Worm (Caenorhabditis elegans) whole organism, L4 larva: ENCODE measurements around the gene mtr-4.
A peak's percentile ranks its signal among the peaks of the same experiment; 100 is the strongest.

ENCODE experiments used
- F10B5.3 ChIP-seq: sonication (generic microtip); optimal IDR thresholded peaks from 2 replicates; lab custom pipeline; 2016; ENCODE audit warnings: mild to moderate bottlenecking, missing genetic modification characterization, missing compliant biosample characterization
- F26F4.8 ChIP-seq: fragments of 200-800 bp; sonication (Bioruptor generic); conservative IDR thresholded peaks from 2 replicates; pipeline ENCODE4 v1.3.6; 2022; ENCODE audit warnings: missing genetic modification characterization, missing compliant biosample characterization
- F49E8.2 ChIP-seq: sonication (generic microtip); optimal IDR thresholded peaks from 2 replicates; lab custom pipeline; 2016; ENCODE audit warnings: missing compliant biosample characterization, mild to moderate bottlenecking, missing genetic modification characterization, borderline replicate concordance
- T20F7.1 ChIP-seq: fragments of 200-800 bp; sonication (Bioruptor generic); optimal IDR thresholded peaks from 2 replicates; lab custom pipeline; 2018; ENCODE audit warnings: mild to moderate bottlenecking, missing genetic modification characterization, missing compliant biosample characterization
- Y75B8A.6 ChIP-seq: fragments of 200-800 bp; sonication (Bioruptor generic); IDR thresholded peaks from 2 replicates; pipeline ENCODE4 v1.3.6; 2022; ENCODE audit warnings: missing genetic modification reagents, missing genetic modification characterization, missing compliant biosample characterization
- ZK337.2 ChIP-seq: fragments of 200-800 bp; sonication (Bioruptor generic); IDR thresholded peaks from 2 replicates; pipeline ENCODE4 v1.3.6; 2022; ENCODE audit warnings: missing genetic modification reagents, missing genetic modification characterization, missing compliant biosample characterization
- aly-2 ChIP-seq: sonication (generic microtip); optimal IDR thresholded peaks from 2 replicates; lab custom pipeline; 2018; ENCODE audit warnings: missing biosample characterization, missing genetic modification characterization
- attf-4 ChIP-seq: sonication (generic microtip); optimal IDR thresholded peaks from 3 replicates; lab custom pipeline; 2017; ENCODE audit warnings: missing biosample characterization, missing genetic modification characterization
- ceh-20 ChIP-seq: fragments of 200-800 bp; sonication (Bioruptor generic); IDR thresholded peaks from 2 replicates; pipeline ENCODE4 v1.3.6; 2022; ENCODE audit warnings: missing genetic modification reagents, missing genetic modification characterization, missing compliant biosample characterization
- ceh-28 ChIP-seq: fragments of 150-350 bp; optimal IDR thresholded peaks from 2 replicates; lab custom pipeline; 2014; ENCODE audit warnings: missing biosample characterization, missing genetic modification reagents, missing genetic modification characterization
- ces-1 ChIP-seq: fragments of 150-350 bp; sonication (generic microtip); optimal IDR thresholded peaks from 4 replicates; lab custom pipeline; 2014; ENCODE audit warnings: missing biosample characterization, missing genetic modification reagents, missing genetic modification characterization
- ctbp-1 ChIP-seq: fragments of 200-800 bp; sonication (Bioruptor generic); IDR thresholded peaks from 2 replicates; pipeline ENCODE4 v1.3.6; 2022; ENCODE audit warnings: missing genetic modification reagents, missing genetic modification characterization, missing compliant biosample characterization
- daf-16 ChIP-seq, 3 experiments: sonication (generic microtip); optimal IDR thresholded peaks; 2 replicates each; lab custom pipeline; 2016 to 2017; ENCODE audit warnings: missing genetic modification characterization in 3 of 3, missing genetic modification reagents in 3 of 3, mild to moderate bottlenecking in 2 of 3, missing compliant biosample characterization in 2 of 3, missing biosample characterization in 1 of 3, moderate library complexity in 1 of 3
- dpl-1 ChIP-seq: fragments of 150-350 bp; optimal IDR thresholded peaks from 2 replicates; lab custom pipeline; 2014; ENCODE audit warnings: missing biosample characterization, missing genetic modification reagents, missing genetic modification characterization
- duxl-1 ChIP-seq: sonication (generic microtip); optimal IDR thresholded peaks from 2 replicates; lab custom pipeline; 2016; ENCODE audit warnings: mild to moderate bottlenecking, missing genetic modification characterization, moderate library complexity, missing compliant biosample characterization; ENCODE audit not compliant: poor library complexity
- egl-43 ChIP-seq: fragments of 200-800 bp; sonication (Bioruptor generic); IDR thresholded peaks from 2 replicates; pipeline ENCODE4 v1.3.6; 2022; ENCODE audit warnings: missing genetic modification reagents, missing genetic modification characterization, missing compliant biosample characterization
- hif-1 ChIP-seq, 2 experiments: sonication (generic microtip); optimal IDR thresholded peaks; 2 replicates each; lab custom pipeline; 2016 to 2017; ENCODE audit warnings: missing compliant biosample characterization in 2 of 2, missing genetic modification characterization in 2 of 2, missing genetic modification reagents in 2 of 2, missing genotype in 2 of 2, mild to moderate bottlenecking in 1 of 2
- hlh-11 ChIP-seq: fragments of 200-800 bp; sonication (Bioruptor generic); optimal IDR thresholded peaks from 2 replicates; lab custom pipeline; 2018; ENCODE audit warnings: mild to moderate bottlenecking, missing genetic modification characterization, missing compliant biosample characterization
- hmg-1.1 ChIP-seq: fragments of 200-800 bp; sonication (Bioruptor generic); IDR thresholded peaks from 2 replicates; pipeline ENCODE4 v1.3.6; 2022; ENCODE audit warnings: missing genetic modification reagents, missing genetic modification characterization, missing compliant biosample characterization
- jun-1 ChIP-seq: fragments of 150-350 bp; optimal IDR thresholded peaks from 2 replicates; lab custom pipeline; 2014; ENCODE audit warnings: missing biosample characterization, missing genetic modification reagents, missing genetic modification characterization
- lin-15B ChIP-seq: fragments of 150-350 bp; sonication (generic microtip); optimal IDR thresholded peaks from 3 replicates; lab custom pipeline; 2014; ENCODE audit warnings: missing biosample characterization, missing genetic modification characterization
- lin-29 ChIP-seq: fragments of 200-800 bp; sonication (Bioruptor generic); IDR thresholded peaks from 2 replicates; pipeline ENCODE4 v1.3.6; 2022; ENCODE audit warnings: missing genetic modification reagents, missing genetic modification characterization, missing compliant biosample characterization
- lin-38 ChIP-seq: fragments of 200-800 bp; sonication (Bioruptor generic); IDR thresholded peaks from 2 replicates; pipeline ENCODE4 v1.3.6; 2022; ENCODE audit warnings: missing genetic modification reagents, missing genetic modification characterization, missing compliant biosample characterization
- lin-39 ChIP-seq: fragments of 150-350 bp; optimal IDR thresholded peaks from 2 replicates; lab custom pipeline; 2014; ENCODE audit warnings: missing biosample characterization, missing genetic modification reagents, missing genetic modification characterization
- lsy-2 ChIP-seq, 2 experiments: fragments of 150-350 bp in 1 of 2; sonication (generic microtip) in 1 of 2; optimal IDR thresholded peaks; 2 replicates each; lab custom pipeline; 2014 to 2017; ENCODE audit warnings: missing biosample characterization in 2 of 2, missing genetic modification characterization in 2 of 2
- madf-9 ChIP-seq: fragments of 200-800 bp; sonication (Bioruptor generic); conservative IDR thresholded peaks from 2 replicates; pipeline ENCODE4 v1.3.6; 2022; ENCODE audit warnings: missing genetic modification reagents, missing genetic modification characterization, missing compliant biosample characterization
- mdl-1 ChIP-seq, 2 experiments: fragments of 150-350 bp in 1 of 2; sonication (generic microtip) in 1 of 2; optimal IDR thresholded peaks; 2 replicates each; lab custom pipeline; 2014 to 2017; ENCODE audit warnings: missing biosample characterization in 2 of 2, missing genetic modification characterization in 2 of 2
- mep-1 ChIP-seq: fragments of 150-350 bp; sonication (generic microtip); optimal IDR thresholded peaks from 3 replicates; lab custom pipeline; 2014; ENCODE audit warnings: missing biosample characterization, missing genetic modification characterization
- mes-2 ChIP-seq: sonication (generic microtip); optimal IDR thresholded peaks from 2 replicates; lab custom pipeline; 2016; ENCODE audit warnings: missing genotype, mild to moderate bottlenecking, missing genetic modification characterization, missing compliant biosample characterization; ENCODE audit not compliant: poor library complexity, severe bottlenecking
- nhr-111 ChIP-seq: fragments of 200-800 bp; sonication (Bioruptor generic); optimal IDR thresholded peaks from 2 replicates; lab custom pipeline; 2018; ENCODE audit warnings: mild to moderate bottlenecking, missing genetic modification characterization, missing compliant biosample characterization
- nhr-28 ChIP-seq: fragments of 150-350 bp; optimal IDR thresholded peaks from 2 replicates; lab custom pipeline; 2014; ENCODE audit warnings: missing biosample characterization, missing genetic modification characterization
- nhr-48 ChIP-seq: sonication (generic microtip); optimal IDR thresholded peaks from 2 replicates; lab custom pipeline; 2016; ENCODE audit warnings: mild to moderate bottlenecking, missing genetic modification characterization, missing compliant biosample characterization
- nhr-6 ChIP-seq: fragments of 150-350 bp; optimal IDR thresholded peaks from 2 replicates; lab custom pipeline; 2014; ENCODE audit warnings: missing biosample characterization, missing genetic modification characterization
- nhr-76 ChIP-seq: fragments of 150-350 bp; optimal IDR thresholded peaks from 2 replicates; lab custom pipeline; 2014; ENCODE audit warnings: missing biosample characterization, missing genetic modification characterization
- php-3 ChIP-seq: fragments of 200-800 bp; sonication (Bioruptor generic); IDR thresholded peaks from 2 replicates; pipeline ENCODE4 v1.3.6; 2022; ENCODE audit warnings: missing genetic modification reagents, missing genetic modification characterization, missing compliant biosample characterization
- pqm-1 ChIP-seq: sonication (generic microtip); optimal IDR thresholded peaks from 2 replicates; lab custom pipeline; 2017; ENCODE audit warnings: missing biosample characterization, missing genetic modification characterization
- sdz-12 ChIP-seq: fragments of 200-800 bp; sonication (Bioruptor generic); optimal IDR thresholded peaks from 2 replicates; lab custom pipeline; 2018; ENCODE audit warnings: mild to moderate bottlenecking, missing genetic modification characterization, missing compliant biosample characterization
- snpc-1.2 ChIP-seq: fragments of 200-800 bp; sonication (Bioruptor generic); IDR thresholded peaks from 2 replicates; pipeline ENCODE4 v1.3.6; 2022; ENCODE audit warnings: missing genetic modification reagents, missing genetic modification characterization, missing compliant biosample characterization
- snpc-4 ChIP-seq: fragments of 150-350 bp; optimal IDR thresholded peaks from 2 replicates; lab custom pipeline; 2014; ENCODE audit warnings: missing biosample characterization, missing genetic modification characterization
- spr-1 ChIP-seq: sonication (generic microtip); optimal IDR thresholded peaks from 2 replicates; lab custom pipeline; 2016; ENCODE audit warnings: mild to moderate bottlenecking, missing genetic modification characterization, missing compliant biosample characterization
- tag-97 ChIP-seq: fragments of 200-800 bp; sonication (Bioruptor generic); IDR thresholded peaks from 2 replicates; pipeline ENCODE4 v1.3.6; 2022; ENCODE audit warnings: missing genetic modification characterization, missing compliant biosample characterization
- tra-1 ChIP-seq: fragments of 200-800 bp; sonication (Bioruptor generic); IDR thresholded peaks from 2 replicates; pipeline ENCODE4 v1.3.6; 2022; ENCODE audit warnings: missing genetic modification reagents, missing genetic modification characterization, missing compliant biosample characterization
- unc-130 ChIP-seq: sonication (generic microtip); optimal IDR thresholded peaks from 2 replicates; lab custom pipeline; 2016; ENCODE audit warnings: missing genetic modification reagents, missing genetic modification characterization, missing compliant biosample characterization
- unc-39 ChIP-seq: sonication (generic microtip); optimal IDR thresholded peaks from 2 replicates; lab custom pipeline; 2017; ENCODE audit warnings: missing biosample characterization, missing genetic modification characterization
- vab-7 ChIP-seq: fragments of 200-800 bp; sonication (Bioruptor generic); IDR thresholded peaks from 2 replicates; pipeline ENCODE4 v1.3.6; 2022; ENCODE audit warnings: missing genetic modification reagents, missing genetic modification characterization, missing compliant biosample characterization
- zfp-2 ChIP-seq: sonication (generic microtip); optimal IDR thresholded peaks from 2 replicates; lab custom pipeline; 2016; ENCODE audit warnings: mild to moderate bottlenecking, missing genetic modification characterization, missing compliant biosample characterization
- ztf-11 ChIP-seq: fragments of 150-350 bp; optimal IDR thresholded peaks from 2 replicates; lab custom pipeline; 2014; ENCODE audit warnings: missing biosample characterization, missing genetic modification characterization
- ztf-7 ChIP-seq: fragments of 150-350 bp; optimal IDR thresholded peaks from 2 replicates; lab custom pipeline; 2014; ENCODE audit warnings: missing biosample characterization, missing genetic modification characterization

Gene mtr-4

DNA sequence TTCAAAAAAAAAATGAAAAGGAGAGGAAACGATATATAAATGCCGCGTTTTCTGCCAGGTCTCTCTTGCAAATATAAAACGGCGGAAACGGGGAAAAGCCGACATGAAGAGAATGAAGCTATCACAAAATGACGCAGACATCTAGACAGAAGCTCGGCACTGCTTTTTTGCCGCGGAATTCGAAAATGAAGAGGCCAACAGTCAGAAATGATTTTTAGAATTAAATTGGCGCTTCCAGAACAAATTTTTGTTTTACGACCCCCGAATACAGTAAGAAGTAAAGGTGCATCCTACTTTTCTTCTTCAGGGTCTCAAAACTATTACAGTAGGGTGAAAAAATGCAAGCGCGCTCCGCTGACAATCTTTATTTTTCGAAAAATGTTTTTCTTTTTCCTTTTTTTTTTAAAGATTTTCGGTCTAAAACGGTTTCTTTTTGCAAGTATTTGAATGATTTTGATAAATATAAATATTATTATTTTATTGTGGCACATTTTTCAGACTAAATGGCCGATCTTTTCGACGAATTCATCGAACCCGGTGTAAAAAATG lies at the start of gene mtr-4:
Gene mtr-4, plus strand, starts transcription at position 499 of the 549 bp plus-strand sequence.
- peak; percentile 5 for TF ChIP-seq F49E8.2 (tag; lab: Kevin White, UChicago)
- no peak for TF ChIP-seq lin-39 (tag; lab: Kevin White, UChicago)
- TF ChIP-seq pqm-1 (tag; lab: Kevin White, UChicago) = peak; percentile 27
- TF ChIP-seq vab-7 (GFP tag; lab: Robert Waterston, UW) = no peak
- no peak for TF ChIP-seq ceh-28
- no peak for TF ChIP-seq madf-9 (GFP tag; lab: Robert Waterston, UW)
- peak; percentile 3 for TF ChIP-seq nhr-28
- TF ChIP-seq daf-16 (GFP tag; optimal IDR thresholded peaks at IDR 0.05; lab: Kevin White, UChicago) = no peak
- TF ChIP-seq daf-16 (tag; optimal IDR thresholded peaks at IDR 0.05; lab: Kevin White, UChicago) = no peak
- TF ChIP-seq zfp-2 (tag; lab: Kevin White, UChicago) = no peak
- TF ChIP-seq ceh-20 (GFP tag; lab: Robert Waterston, UW) = no peak
- no peak for TF ChIP-seq ctbp-1 (GFP tag; lab: Robert Waterston, UW)
- TF ChIP-seq snpc-1.2 (GFP tag; lab: Robert Waterston, UW) = peak; percentile 80
- TF ChIP-seq lin-38 (GFP tag; lab: Robert Waterston, UW) = peak; percentile 95
- no peak for TF ChIP-seq T20F7.1 (GFP tag; lab: Kevin White, UChicago)
- peak in 1 of 2 experiments; percentile 17 for TF ChIP-seq mdl-1 (tag; optimal IDR thresholded peaks at IDR 0.05; lab: Kevin White, UChicago)
- TF ChIP-seq lin-15B (tag; lab: Kevin White, UChicago) = no peak
- peak; percentile 8 for TF ChIP-seq unc-130
- TF ChIP-seq aly-2 = no peak
- no peak for TF ChIP-seq jun-1
- no peak for TF ChIP-seq attf-4 (tag; lab: Kevin White, UChicago)
- TF ChIP-seq lin-29 (GFP tag; lab: Robert Waterston, UW) = no peak
- TF ChIP-seq unc-39 = no peak
- TF ChIP-seq tra-1 (GFP tag; lab: Robert Waterston, UW) = 0 out of 2 replicates have a peak, but pooled peaks have one; percentile 53
- TF ChIP-seq mes-2 (tag; lab: Kevin White, UChicago) = peak; percentile 8
- TF ChIP-seq dpl-1 (GFP tag; lab: Kevin White, UChicago) = peak; percentile 71
- no peak for TF ChIP-seq ztf-7 (tag; lab: Kevin White, UChicago)
- no peak for TF ChIP-seq ZK337.2 (GFP tag; lab: Robert Waterston, UW)
- no peak for TF ChIP-seq ces-1 (GFP tag; lab: Kevin White, UChicago)
- no peak for TF ChIP-seq tag-97 (GFP tag; lab: Robert Waterston, UW)

ce11 chrIV:9777535-9777934 lies 48.0 kb upstream of the mtr-4 start, which contains the start of gene sna-2:
Gene sna-2, minus strand, starts transcription at chrIV:9777634.
- no peak for TF ChIP-seq ztf-11 (tag; lab: Kevin White, UChicago)
- TF ChIP-seq mdl-1 (tag; optimal IDR thresholded peaks at IDR 0.05; lab: Kevin White, UChicago) = no peak
- no peak for TF ChIP-seq lin-29 (GFP tag; lab: Robert Waterston, UW)
- TF ChIP-seq hlh-11 (tag; lab: Kevin White, UChicago) = no peak
- TF ChIP-seq php-3 (GFP tag; lab: Robert Waterston, UW) = no peak
- no peak for TF ChIP-seq F26F4.8
- TF ChIP-seq nhr-111 (GFP tag; lab: Kevin White, UChicago) = no peak
- no peak for TF ChIP-seq lin-39 (tag; lab: Kevin White, UChicago)
- TF ChIP-seq egl-43 (GFP tag; lab: Robert Waterston, UW) = no peak
- no peak for TF ChIP-seq nhr-76
- TF ChIP-seq zfp-2 (tag; lab: Kevin White, UChicago) = no peak
- TF ChIP-seq pqm-1 (tag; lab: Kevin White, UChicago) = no peak
- no peak for TF ChIP-seq aly-2
- TF ChIP-seq sdz-12 = no peak
- no peak for TF ChIP-seq duxl-1 (tag; lab: Kevin White, UChicago)
- no peak for TF ChIP-seq nhr-48 (tag; lab: Kevin White, UChicago)
- TF ChIP-seq mep-1 (tag; lab: Kevin White, UChicago) = no peak
- TF ChIP-seq unc-39 = no peak
- peak; percentile 92 for TF ChIP-seq dpl-1 (GFP tag; lab: Kevin White, UChicago)
- no peak for TF ChIP-seq lsy-2 (tag; optimal IDR thresholded peaks at IDR 0.05; lab: Kevin White, UChicago)
- TF ChIP-seq F10B5.3 (tag; lab: Kevin White, UChicago) = no peak
- no peak for TF ChIP-seq Y75B8A.6 (GFP tag; lab: Robert Waterston, UW)
- no peak for TF ChIP-seq daf-16 (GFP tag; optimal IDR thresholded peaks at IDR 0.05; lab: Kevin White, UChicago)
- TF ChIP-seq daf-16 (tag; optimal IDR thresholded peaks at IDR 0.05; lab: Kevin White, UChicago) = no peak
- peak; percentile 93 for TF ChIP-seq mes-2 (tag; lab: Kevin White, UChicago)
- peak; percentile 44 for TF ChIP-seq nhr-6 (tag; lab: Kevin White, UChicago)
- TF ChIP-seq snpc-4 (tag; lab: Kevin White, UChicago) = no peak
- no peak for TF ChIP-seq spr-1 (tag; lab: Kevin White, UChicago)
- TF ChIP-seq lin-38 (GFP tag; lab: Robert Waterston, UW) = no peak
- peak in 1 of 2 experiments; percentile 57 for TF ChIP-seq hif-1 (tag; optimal IDR thresholded peaks at IDR 0.05; lab: Kevin White, UChicago)
- TF ChIP-seq hmg-1.1 (GFP tag; lab: Robert Waterston, UW) = no peak
